Worm (Caenorhabditis elegans) whole organism, midembryonic: ENCODE results near the gene T13F2.6.

Experiments used
- flt-1 ChIP-seq: fragments of 200-800 bp; sonication (Bioruptor generic); IDR thresholded peaks from 2 replicates; pipeline ENCODE4 v1.3.6; 2022; ENCODE audit warnings: missing genetic modification characterization, missing compliant biosample characterization
- ref-1 ChIP-seq: fragments of 200-800 bp; sonication (Bioruptor generic); conservative IDR thresholded peaks from 2 replicates; pipeline ENCODE4 v1.3.6; 2022; ENCODE audit warnings: missing genetic modification reagents, missing genetic modification characterization, missing compliant biosample characterization
- ztf-29 ChIP-seq: fragments of 200-800 bp; sonication (Bioruptor generic); IDR thresholded peaks from 2 replicates; pipeline ENCODE4 v1.3.6; 2022; ENCODE audit warnings: missing genetic modification reagents, missing genetic modification characterization, missing compliant biosample characterization

DNA sequence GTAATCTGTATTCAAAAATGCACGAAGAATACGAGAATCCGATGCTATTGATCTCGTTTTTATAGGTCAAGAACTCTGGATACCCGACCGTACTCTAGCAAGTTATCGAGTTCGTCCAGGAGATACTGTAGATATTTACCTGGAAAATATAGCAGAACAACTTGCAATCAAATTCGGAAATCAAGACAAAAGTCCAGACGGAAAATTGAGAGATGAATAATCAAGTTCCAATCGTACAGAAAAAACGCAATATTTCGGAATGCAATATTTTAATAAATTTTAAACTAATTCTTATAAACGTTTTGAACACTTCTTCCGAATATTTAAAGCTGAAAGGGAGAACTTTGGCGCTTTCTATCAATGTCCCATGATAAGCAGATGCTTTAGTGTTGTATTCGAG lies 39.1 kb upstream of the T13F2.6 start:
- no peak for TF ChIP-seq ref-1 (GFP tag; lab: Robert Waterston, UW)
- no peak for TF ChIP-seq ztf-29 (GFP tag; lab: Robert Waterston, UW)
- no peak for TF ChIP-seq flt-1 (GFP tag; lab: Robert Waterston, UW)
